Worm (Caenorhabditis elegans) whole organism, L4/young adult: ENCODE data around the gene M176.16.

Experiments
- W03F9.2 ChIP-seq: fragments of 150-350 bp; optimal IDR thresholded peaks from 2 replicates; lab custom pipeline; 2014; ENCODE audit warnings: missing biosample characterization, missing genetic modification characterization
- him-1 ChIP-seq: sonication (generic microtip); optimal IDR thresholded peaks from 2 replicates; lab custom pipeline; 2016; ENCODE audit warnings: missing genotype, missing genetic modification reagents, missing genetic modification characterization, missing compliant biosample characterization

DNA sequence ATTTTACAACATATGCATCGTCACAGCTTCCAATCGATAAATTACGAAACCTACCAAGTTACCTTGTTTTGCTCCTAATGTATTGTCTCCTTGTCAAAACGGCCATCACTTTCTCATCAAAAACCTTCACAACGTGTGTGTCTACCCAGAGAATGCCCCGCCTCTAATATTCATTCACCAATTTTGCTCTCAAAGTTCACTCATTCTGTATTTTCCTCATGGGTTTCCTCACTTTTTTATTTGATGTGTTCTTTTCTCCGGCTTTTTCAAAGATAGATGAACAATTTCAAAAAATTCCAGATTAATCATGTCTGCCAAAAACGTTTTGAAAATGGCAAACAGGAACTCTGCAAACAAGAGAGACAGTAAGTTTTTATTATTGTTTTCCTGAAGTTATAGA is 33.1 kb upstream of the M176.16 start, which contains the start of gene C06C3.7:
- TF ChIP-seq W03F9.2 (tag; lab: Kevin White, UChicago) (no peak), him-1 (tag; lab: Kevin White, UChicago) (no peak)
